Worm (Caenorhabditis elegans) whole organism, L4 larva: ENCODE results near the gene gcy-25.

Experiments used
- F37D6.2 ChIP-seq: sonication (generic microtip); optimal IDR thresholded peaks from 2 replicates; lab custom pipeline; 2016; ENCODE audit warnings: mild to moderate bottlenecking, missing genetic modification characterization, missing compliant biosample characterization
- T26A8.4 ChIP-seq: fragments of 200-800 bp; sonication (Bioruptor generic); IDR thresholded peaks from 2 replicates; pipeline ENCODE4 v1.3.6; 2022; ENCODE audit warnings: missing genetic modification characterization, missing compliant biosample characterization
- Y48G9A.11 ChIP-seq: fragments of 200-800 bp; sonication (Bioruptor generic); IDR thresholded peaks from 2 replicates; pipeline ENCODE4 v1.3.6; 2022; ENCODE audit warnings: missing genetic modification reagents, missing genetic modification characterization, missing compliant biosample characterization
- ZK546.5 ChIP-seq, 2 experiments: sonication (generic microtip); optimal IDR thresholded peaks; 2 replicates each; lab custom pipeline; 2017; ENCODE audit warnings: missing biosample characterization in 2 of 2, missing genetic modification characterization in 2 of 2
- aha-1 ChIP-seq: fragments of 150-350 bp; peaks from one replicate; lab custom pipeline; 2014; ENCODE audit warnings: missing biosample characterization, missing genetic modification characterization
- arid-1 ChIP-seq: fragments of 200-800 bp; sonication (Bioruptor generic); conservative IDR thresholded peaks from 2 replicates; pipeline ENCODE4 v1.3.6; 2022; ENCODE audit warnings: missing genetic modification reagents, missing genetic modification characterization, missing compliant biosample characterization
- attf-4 ChIP-seq: sonication (generic microtip); optimal IDR thresholded peaks from 3 replicates; lab custom pipeline; 2017; ENCODE audit warnings: missing biosample characterization, missing genetic modification characterization
- ceh-20 ChIP-seq: fragments of 200-800 bp; sonication (Bioruptor generic); IDR thresholded peaks from 2 replicates; pipeline ENCODE4 v1.3.6; 2022; ENCODE audit warnings: missing genetic modification reagents, missing genetic modification characterization, missing compliant biosample characterization
- ceh-32 ChIP-seq: sonication (generic microtip); optimal IDR thresholded peaks from 2 replicates; lab custom pipeline; 2016; ENCODE audit warnings: mild to moderate bottlenecking, missing genetic modification characterization, missing compliant biosample characterization; ENCODE audit not compliant: poor library complexity
- ceh-62 ChIP-seq: sonication (generic microtip); optimal IDR thresholded peaks from 2 replicates; lab custom pipeline; 2017; ENCODE audit warnings: missing biosample characterization, missing genetic modification characterization
- ctbp-1 ChIP-seq: fragments of 200-800 bp; sonication (Bioruptor generic); IDR thresholded peaks from 2 replicates; pipeline ENCODE4 v1.3.6; 2022; ENCODE audit warnings: missing genetic modification reagents, missing genetic modification characterization, missing compliant biosample characterization
- daf-12 ChIP-seq: fragments of 150-350 bp; optimal IDR thresholded peaks from 2 replicates; lab custom pipeline; 2014; ENCODE audit warnings: missing biosample characterization, missing genetic modification reagents, missing genetic modification characterization
- daf-8 ChIP-seq: fragments of 200-800 bp; sonication (Bioruptor generic); IDR thresholded peaks from 2 replicates; pipeline ENCODE4 v1.3.6; 2022; ENCODE audit warnings: missing genetic modification characterization, missing compliant biosample characterization
- dmd-9 ChIP-seq: fragments of 200-800 bp; sonication (Bioruptor generic); IDR thresholded peaks from 2 replicates; pipeline ENCODE4 v1.3.6; 2022; ENCODE audit warnings: missing genetic modification reagents, missing genetic modification characterization, missing compliant biosample characterization
- dve-1 ChIP-seq: sonication (generic microtip); optimal IDR thresholded peaks from 2 replicates; lab custom pipeline; 2017; ENCODE audit warnings: antibody characterized with exemption, mild to moderate bottlenecking, missing genetic modification characterization, missing compliant biosample characterization; ENCODE audit not compliant: insufficient read depth
- egl-27 ChIP-seq: sonication (generic microtip); optimal IDR thresholded peaks from 3 replicates; lab custom pipeline; 2017; ENCODE audit warnings: missing biosample characterization, missing genetic modification reagents, missing genetic modification characterization
- egl-43 ChIP-seq: fragments of 200-800 bp; sonication (Bioruptor generic); IDR thresholded peaks from 2 replicates; pipeline ENCODE4 v1.3.6; 2022; ENCODE audit warnings: missing genetic modification reagents, missing genetic modification characterization, missing compliant biosample characterization
- fos-1 ChIP-seq: fragments of 150-350 bp; optimal IDR thresholded peaks from 2 replicates; lab custom pipeline; 2014; ENCODE audit warnings: missing biosample characterization, missing genetic modification characterization
- hif-1 ChIP-seq, 2 experiments: sonication (generic microtip); optimal IDR thresholded peaks; 2 replicates each; lab custom pipeline; 2016 to 2017; ENCODE audit warnings: missing compliant biosample characterization in 2 of 2, missing genetic modification characterization in 2 of 2, missing genetic modification reagents in 2 of 2, missing genotype in 2 of 2, mild to moderate bottlenecking in 1 of 2
- hlh-11 ChIP-seq: fragments of 200-800 bp; sonication (Bioruptor generic); optimal IDR thresholded peaks from 2 replicates; lab custom pipeline; 2018; ENCODE audit warnings: mild to moderate bottlenecking, missing genetic modification characterization, missing compliant biosample characterization
- hmg-1.1 ChIP-seq: fragments of 200-800 bp; sonication (Bioruptor generic); IDR thresholded peaks from 2 replicates; pipeline ENCODE4 v1.3.6; 2022; ENCODE audit warnings: missing genetic modification reagents, missing genetic modification characterization, missing compliant biosample characterization
- lim-7 ChIP-seq: fragments of 200-800 bp; sonication (Bioruptor generic); IDR thresholded peaks from 2 replicates; pipeline ENCODE4 v1.3.6; 2022; ENCODE audit warnings: missing genetic modification characterization, missing compliant biosample characterization
- lin-1 ChIP-seq: fragments of 200-800 bp; sonication (Bioruptor generic); IDR thresholded peaks from 2 replicates; pipeline ENCODE4 v1.3.6; 2022; ENCODE audit warnings: missing genetic modification reagents, missing genetic modification characterization, missing compliant biosample characterization
- lin-15B ChIP-seq: fragments of 150-350 bp; sonication (generic microtip); optimal IDR thresholded peaks from 3 replicates; lab custom pipeline; 2014; ENCODE audit warnings: missing biosample characterization, missing genetic modification characterization
- lin-29 ChIP-seq: fragments of 200-800 bp; sonication (Bioruptor generic); IDR thresholded peaks from 2 replicates; pipeline ENCODE4 v1.3.6; 2022; ENCODE audit warnings: missing genetic modification reagents, missing genetic modification characterization, missing compliant biosample characterization
- lin-38 ChIP-seq: fragments of 200-800 bp; sonication (Bioruptor generic); IDR thresholded peaks from 2 replicates; pipeline ENCODE4 v1.3.6; 2022; ENCODE audit warnings: missing genetic modification reagents, missing genetic modification characterization, missing compliant biosample characterization
- lin-39 ChIP-seq: fragments of 150-350 bp; optimal IDR thresholded peaks from 2 replicates; lab custom pipeline; 2014; ENCODE audit warnings: missing biosample characterization, missing genetic modification reagents, missing genetic modification characterization
- lsy-2 ChIP-seq, 2 experiments: fragments of 150-350 bp in 1 of 2; sonication (generic microtip) in 1 of 2; optimal IDR thresholded peaks; 2 replicates each; lab custom pipeline; 2014 to 2017; ENCODE audit warnings: missing biosample characterization in 2 of 2, missing genetic modification characterization in 2 of 2
- madf-5 ChIP-seq, 2 experiments: fragments of 200-800 bp; sonication (Bioruptor generic); IDR thresholded peaks; 2 replicates each; pipeline ENCODE4 v1.3.6; 2022; ENCODE audit warnings: missing compliant biosample characterization in 2 of 2, missing genetic modification characterization in 2 of 2
- madf-9 ChIP-seq: fragments of 200-800 bp; sonication (Bioruptor generic); conservative IDR thresholded peaks from 2 replicates; pipeline ENCODE4 v1.3.6; 2022; ENCODE audit warnings: missing genetic modification reagents, missing genetic modification characterization, missing compliant biosample characterization
- mdl-1 ChIP-seq, 2 experiments: fragments of 150-350 bp in 1 of 2; sonication (generic microtip) in 1 of 2; optimal IDR thresholded peaks; 2 replicates each; lab custom pipeline; 2014 to 2017; ENCODE audit warnings: missing biosample characterization in 2 of 2, missing genetic modification characterization in 2 of 2
- mdt-29 ChIP-seq: fragments of 200-800 bp; sonication (Bioruptor generic); IDR thresholded peaks from 2 replicates; pipeline ENCODE4 v1.3.6; 2022; ENCODE audit warnings: missing genetic modification reagents, missing genetic modification characterization, missing compliant biosample characterization
- mep-1 ChIP-seq: fragments of 150-350 bp; sonication (generic microtip); optimal IDR thresholded peaks from 3 replicates; lab custom pipeline; 2014; ENCODE audit warnings: missing biosample characterization, missing genetic modification characterization
- mxl-2 ChIP-seq: fragments of 200-800 bp; sonication (Bioruptor generic); conservative IDR thresholded peaks from 2 replicates; pipeline ENCODE4 v1.3.6; 2022; ENCODE audit warnings: missing genetic modification reagents, missing genetic modification characterization, missing compliant biosample characterization
- mxl-3 ChIP-seq: fragments of 200-800 bp; sonication (Bioruptor generic); optimal IDR thresholded peaks from 2 replicates; lab custom pipeline; 2018; ENCODE audit warnings: mild to moderate bottlenecking, missing genetic modification characterization, missing compliant biosample characterization
- nhr-10 ChIP-seq: fragments of 150-350 bp; optimal IDR thresholded peaks from 2 replicates; lab custom pipeline; 2014; ENCODE audit warnings: missing biosample characterization, missing genetic modification characterization
- nhr-111 ChIP-seq: fragments of 200-800 bp; sonication (Bioruptor generic); optimal IDR thresholded peaks from 2 replicates; lab custom pipeline; 2018; ENCODE audit warnings: mild to moderate bottlenecking, missing genetic modification characterization, missing compliant biosample characterization
- nhr-237 ChIP-seq: sonication (generic microtip); optimal IDR thresholded peaks from 2 replicates; lab custom pipeline; 2017; ENCODE audit warnings: missing biosample characterization, missing genetic modification characterization
- nhr-28 ChIP-seq: fragments of 150-350 bp; optimal IDR thresholded peaks from 2 replicates; lab custom pipeline; 2014; ENCODE audit warnings: missing biosample characterization, missing genetic modification characterization
- nhr-6 ChIP-seq: fragments of 150-350 bp; optimal IDR thresholded peaks from 2 replicates; lab custom pipeline; 2014; ENCODE audit warnings: missing biosample characterization, missing genetic modification characterization
- saeg-2 ChIP-seq: fragments of 200-800 bp; sonication (Bioruptor generic); IDR thresholded peaks from 2 replicates; pipeline ENCODE4 v1.3.6; 2022; ENCODE audit warnings: missing genetic modification reagents, missing genetic modification characterization, missing compliant biosample characterization
- snpc-4 ChIP-seq: fragments of 150-350 bp; optimal IDR thresholded peaks from 2 replicates; lab custom pipeline; 2014; ENCODE audit warnings: missing biosample characterization, missing genetic modification characterization
- spr-3 ChIP-seq: fragments of 200-800 bp; sonication (Bioruptor generic); optimal IDR thresholded peaks from 2 replicates; lab custom pipeline; 2018; ENCODE audit warnings: mild to moderate bottlenecking, missing genetic modification characterization, missing compliant biosample characterization
- unc-130 ChIP-seq: sonication (generic microtip); optimal IDR thresholded peaks from 2 replicates; lab custom pipeline; 2016; ENCODE audit warnings: missing genetic modification reagents, missing genetic modification characterization, missing compliant biosample characterization
- unc-62 ChIP-seq, 3 experiments: fragments of 150-350 bp in 1 of 3; sonication (generic microtip); optimal IDR thresholded peaks in 2 of 3; peaks in 1 of 3; 1 replicate in 1 of 3; 2 replicates in 2 of 3; lab custom pipeline; 2014 to 2017; ENCODE audit warnings: missing biosample characterization in 3 of 3, missing genetic modification characterization in 3 of 3, missing genetic modification reagents in 3 of 3, missing genotype in 1 of 3
- zag-1 ChIP-seq: fragments of 150-350 bp; optimal IDR thresholded peaks from 2 replicates; lab custom pipeline; 2014; ENCODE audit warnings: missing biosample characterization, missing genetic modification characterization
- zfp-3 ChIP-seq: fragments of 200-800 bp; sonication (Bioruptor generic); conservative IDR thresholded peaks from 2 replicates; pipeline ENCODE4 v1.3.6; 2022; ENCODE audit warnings: missing genetic modification reagents, missing genetic modification characterization, missing compliant biosample characterization
- zip-2 ChIP-seq: fragments of 150-350 bp; optimal IDR thresholded peaks from 2 replicates; lab custom pipeline; 2014; ENCODE audit warnings: missing biosample characterization, missing genetic modification characterization
- ztf-11 ChIP-seq: fragments of 150-350 bp; optimal IDR thresholded peaks from 2 replicates; lab custom pipeline; 2014; ENCODE audit warnings: missing biosample characterization, missing genetic modification characterization
- ztf-7 ChIP-seq: fragments of 150-350 bp; optimal IDR thresholded peaks from 2 replicates; lab custom pipeline; 2014; ENCODE audit warnings: missing biosample characterization, missing genetic modification characterization

gcy-25 gene

DNA sequence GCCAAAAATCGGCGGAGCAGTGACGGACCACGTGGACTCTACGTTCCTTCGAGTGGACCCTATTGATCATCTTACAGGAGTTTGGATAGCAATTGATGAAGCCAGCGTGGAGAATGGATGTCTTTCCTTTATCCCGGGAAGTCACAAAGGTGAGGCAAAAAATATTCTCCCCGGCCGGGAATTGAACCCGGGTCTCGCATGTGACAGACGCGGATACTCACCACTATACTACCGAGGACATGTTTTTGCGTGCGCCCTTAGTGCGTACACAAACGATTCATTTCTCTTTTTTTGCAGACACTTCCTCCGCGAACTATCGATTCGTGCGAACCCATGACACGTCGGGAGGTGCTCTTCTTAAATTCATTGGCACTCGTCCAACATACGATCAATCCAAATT is 58.4 kb downstream of the gcy-25 start (continued):
- TF ChIP-seq madf-5 (GFP tag; IDR thresholded peaks at IDR 0.05; lab: Robert Waterston, UW) = peak; percentile 34 to 59; a peak in 1 of 4 replicates
- peak; percentile 60 for TF ChIP-seq spr-3 (GFP tag; lab: Kevin White, UChicago)
- peak; percentile 34 for TF ChIP-seq unc-130
- peak; percentile 67 for TF ChIP-seq mep-1 (tag; lab: Kevin White, UChicago)
- no peak for TF ChIP-seq lin-15B (tag; lab: Kevin White, UChicago)
- peak; percentile 68 for TF ChIP-seq zfp-3 (GFP tag; lab: Robert Waterston, UW)
- TF ChIP-seq lin-39 (tag; lab: Kevin White, UChicago) = no peak
- TF ChIP-seq arid-1 = peak; percentile 50; the same call in 1 of the 2 replicates
- TF ChIP-seq mdt-29 (GFP tag; lab: Robert Waterston, UW) = peak; percentile 62; the same call in 1 of the 2 replicates
- 0 out of 2 replicates have a peak, but pooled peaks have one; percentile 59 for TF ChIP-seq lin-29 (GFP tag; lab: Robert Waterston, UW)
- TF ChIP-seq dmd-9 (GFP tag; lab: Robert Waterston, UW) = peak; percentile 37; the same call in 1 of the 2 replicates
- 0 out of 2 replicates have a peak, but pooled peaks have one; percentile 19 for TF ChIP-seq mxl-2
- TF ChIP-seq nhr-10 = no peak
- peak; percentile 96 for TF ChIP-seq aha-1 (tag; lab: Kevin White, UChicago)

DNA sequence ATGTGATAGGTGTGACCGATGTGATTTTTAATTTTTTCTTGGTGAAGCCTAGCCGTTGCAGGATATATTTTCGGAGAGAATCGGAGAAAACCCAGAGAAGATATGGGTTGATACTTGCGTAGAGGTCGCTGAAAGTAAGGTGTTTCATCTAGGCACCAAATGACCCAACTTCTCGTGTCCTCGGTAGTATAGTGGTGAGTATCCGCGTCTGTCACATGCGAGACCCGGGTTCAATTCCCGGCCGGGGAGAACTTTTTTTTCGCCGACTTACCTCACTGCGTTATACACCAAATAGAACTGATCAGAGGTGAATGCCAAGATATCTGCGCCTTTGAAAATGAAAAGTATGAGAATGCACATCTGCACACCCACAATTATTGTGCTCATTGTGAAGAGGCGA is 59.1 kb downstream of the gcy-25 start:
- TF ChIP-seq ceh-20 (GFP tag; lab: Robert Waterston, UW) (no peak), mxl-3 (GFP tag; lab: Kevin White, UChicago) (peak; percentile 52), snpc-4 (tag; lab: Kevin White, UChicago) (no peak), madf-9 (GFP tag; lab: Robert Waterston, UW) (peak; percentile 65; the same call in 1 of the 2 replicates), lin-38 (GFP tag; lab: Robert Waterston, UW) (peak; percentile 72), ceh-32 (tag; lab: Kevin White, UChicago) (no peak), ctbp-1 (peak; percentile 67), zip-2 (tag; lab: Kevin White, UChicago) (no peak), hmg-1.1 (peak; percentile 68), daf-8 (GFP tag; lab: Robert Waterston, UW) (no peak), lim-7 (GFP tag; lab: Robert Waterston, UW) (peak; percentile 89), egl-27 (no peak), attf-4 (no peak), dve-1 (tag; lab: Kevin White, UChicago) (peak; percentile 9), ZK546.5 (tag; optimal IDR thresholded peaks at IDR 0.05; lab: Kevin White, UChicago) (no peak), dmd-9 (GFP tag; lab: Robert Waterston, UW) (no peak), lsy-2 (tag; optimal IDR thresholded peaks at IDR 0.05; lab: Kevin White, UChicago) (no peak), T26A8.4 (GFP tag; lab: Robert Waterston, UW) (peak; percentile 81), unc-62 (GFP tag; optimal IDR thresholded peaks at IDR 0.05 in 1 of 2; lab: Kevin White, UChicago) (no peak), unc-62 (tag; optimal IDR thresholded peaks at IDR 0.05; lab: Kevin White, UChicago) (no peak), ztf-11 (tag; lab: Kevin White, UChicago) (no peak), Y48G9A.11 (GFP tag; lab: Robert Waterston, UW) (peak; percentile 47; the same call in 1 of the 2 replicates), hlh-11 (tag; lab: Kevin White, UChicago) (peak; percentile 21), mdl-1 (tag; optimal IDR thresholded peaks at IDR 0.05; lab: Kevin White, UChicago) (peak in 1 of 2 experiments; percentile 49), F37D6.2 (tag; lab: Kevin White, UChicago) (no peak), ceh-62 (tag; lab: Kevin White, UChicago) (no peak), nhr-6 (tag; lab: Kevin White, UChicago) (no peak), mep-1 (tag; lab: Kevin White, UChicago) (peak; percentile 70), ztf-7 (tag; lab: Kevin White, UChicago) (no peak), daf-12 (tag; lab: Kevin White, UChicago) (no peak), lin-1 (GFP tag; lab: Robert Waterston, UW) (no peak), nhr-111 (GFP tag; lab: Kevin White, UChicago) (peak; percentile 84), nhr-237 (tag; lab: Kevin White, UChicago) (no peak), nhr-28 (tag; lab: Kevin White, UChicago) (peak; percentile 3), saeg-2 (GFP tag; lab: Robert Waterston, UW) (peak; percentile 77), fos-1 (no peak), hif-1 (tag; optimal IDR thresholded peaks at IDR 0.05; lab: Kevin White, UChicago) (peak; percentile 6 to 19), egl-43 (GFP tag; lab: Robert Waterston, UW) (peak; percentile 91), zag-1 (tag; lab: Kevin White, UChicago) (no peak)
